Worm (Caenorhabditis elegans): Measurements from ENCODE around the gene T04F3.4.

Gene T04F3.4

ce11 chrV:11779810-11780209 lies 17.0 kb upstream of the T04F3.4 start:
- TF ChIP-seq unc-62 (GFP tag; optimal IDR thresholded peaks at IDR 0.05) (peak; percentile 89), pha-4 (tag; optimal IDR thresholded peaks at IDR 0.05) (no peak)

- TF ChIP-seq jun-1 (tag; optimal IDR thresholded peaks at IDR 0.05), result no peak
- no peak for TF ChIP-seq R02D3.7 (tag; optimal IDR thresholded peaks at IDR 0.05)
- TF ChIP-seq ZK546.5 (tag; optimal IDR thresholded peaks at IDR 0.05), result no peak
- TF ChIP-seq nhr-11 (tag; optimal IDR thresholded peaks at IDR 0.05), result no peak
- no peak for TF ChIP-seq nhr-12 (tag; optimal IDR thresholded peaks at IDR 0.05)
- TF ChIP-seq lin-39 (tag; optimal IDR thresholded peaks at IDR 0.05), result no peak
- TF ChIP-seq nhr-25 (tag; optimal IDR thresholded peaks at IDR 0.05), result peak; percentile 73
- TF ChIP-seq nhr-28 (tag; optimal IDR thresholded peaks at IDR 0.05), result no peak
- TF ChIP-seq aly-2 (tag; optimal IDR thresholded peaks at IDR 0.05), result no peak
- TF ChIP-seq mdl-1 (tag; optimal IDR thresholded peaks at IDR 0.05), result no peak
- TF ChIP-seq nhr-23 (tag; optimal IDR thresholded peaks at IDR 0.05), result peak; percentile 51
- TF ChIP-seq nhr-237 (tag; optimal IDR thresholded peaks at IDR 0.05), result no peak
- no peak for TF ChIP-seq unc-39 (tag; optimal IDR thresholded peaks at IDR 0.05)
- no peak for TF ChIP-seq ztf-11 (tag; optimal IDR thresholded peaks at IDR 0.05)
- no peak for TF ChIP-seq ceh-28 (tag; optimal IDR thresholded peaks at IDR 0.05)
- peak; percentile 95 for TF ChIP-seq elt-1 (tag; optimal IDR thresholded peaks at IDR 0.05)
- no peak for TF ChIP-seq egl-27 (tag; optimal IDR thresholded peaks at IDR 0.05)
- no peak for TF ChIP-seq nhr-67 (tag; optimal IDR thresholded peaks at IDR 0.05)
- no peak for TF ChIP-seq pha-4 (tag; optimal IDR thresholded peaks at IDR 0.05)
- no peak for TF ChIP-seq tbx-2 (tag; optimal IDR thresholded peaks at IDR 0.05)
- TF ChIP-seq eor-1 (tag; optimal IDR thresholded peaks at IDR 0.05), result no peak
- no peak for TF ChIP-seq ceh-16 (tag; optimal IDR thresholded peaks at IDR 0.05)
- no peak for TF ChIP-seq sea-2 (GFP tag; optimal IDR thresholded peaks at IDR 0.05)
- TF ChIP-seq nhr-77 (tag; optimal IDR thresholded peaks at IDR 0.05), result no peak
- TF ChIP-seq nhr-76 (tag; optimal IDR thresholded peaks at IDR 0.05), result no peak
- no peak for TF ChIP-seq lin-15B (tag; optimal IDR thresholded peaks at IDR 0.05)
- no peak for TF ChIP-seq snpc-4 (tag; optimal IDR thresholded peaks at IDR 0.05)
Measured at ce11 chrV:11779310-11779709, 16.5 kb upstream of the T04F3.4 start.

ce11 chrV:11777846-11778245 lies 15.0 kb upstream of the T04F3.4 start:
- peak in 1 of 3 experiments; percentile 42 for TF ChIP-seq elt-3 (tag; optimal IDR thresholded peaks at IDR 0.05)
- no peak for TF ChIP-seq elt-1 (tag; optimal IDR thresholded peaks at IDR 0.05)
- no peak for TF ChIP-seq eor-1 (tag; optimal IDR thresholded peaks at IDR 0.05)
- no peak for TF ChIP-seq nhr-12 (tag; optimal IDR thresholded peaks at IDR 0.05)
- TF ChIP-seq pqm-1 (tag; optimal IDR thresholded peaks at IDR 0.05), result peak; percentile 13
- TF ChIP-seq nfya-1 (tag; optimal IDR thresholded peaks at IDR 0.05; ENCODE audit: insufficient read depth), result peak; percentile 19
- TF ChIP-seq egl-27 (tag; optimal IDR thresholded peaks at IDR 0.05), result no peak
- no peak for TF ChIP-seq jun-1 (tag; optimal IDR thresholded peaks at IDR 0.05)
- no peak for TF ChIP-seq ceh-9 (tag; optimal IDR thresholded peaks at IDR 0.05)
- no peak for TF ChIP-seq nhr-77 (tag; optimal IDR thresholded peaks at IDR 0.05)
- no peak for TF ChIP-seq nhr-25 (tag; optimal IDR thresholded peaks at IDR 0.05)
- TF ChIP-seq elt-2 (tag; optimal IDR thresholded peaks at IDR 0.05), result peak; percentile 62
- TF ChIP-seq ZK546.5 (tag; optimal IDR thresholded peaks at IDR 0.05), result no peak
- peak; percentile 47 for TF ChIP-seq egl-5 (tag; optimal IDR thresholded peaks at IDR 0.05)
- peak; percentile 6 for TF ChIP-seq pha-4 (tag; optimal IDR thresholded peaks at IDR 0.05)
- TF ChIP-seq sea-2 (GFP tag; optimal IDR thresholded peaks at IDR 0.05), result no peak
- TF ChIP-seq lin-15B (tag; optimal IDR thresholded peaks at IDR 0.05), result no peak
- no peak for TF ChIP-seq ceh-82 (tag; optimal IDR thresholded peaks at IDR 0.05)
- TF ChIP-seq nhr-43 (tag; optimal IDR thresholded peaks at IDR 0.05; ENCODE audit: poor library complexity, severe bottlenecking), result no peak
- TF ChIP-seq daf-12 (tag; optimal IDR thresholded peaks at IDR 0.05), result no peak

ce11 chrV:11776538-11776937 lies 13.7 kb upstream of the T04F3.4 start, which contains the start of gene F55A11.6:
F55A11.6 (plus strand) TSS chrV:11776838.
- TF ChIP-seq lin-15B (tag; optimal IDR thresholded peaks at IDR 0.05) (no peak), nhr-28 (tag; optimal IDR thresholded peaks at IDR 0.05) (no peak), elt-3 (tag; optimal IDR thresholded peaks at IDR 0.05) (no peak), daf-12 (tag; optimal IDR thresholded peaks at IDR 0.05) (no peak), sea-2 (GFP tag; optimal IDR thresholded peaks at IDR 0.05) (no peak), egl-5 (tag; optimal IDR thresholded peaks at IDR 0.05) (no peak), nhr-237 (tag; optimal IDR thresholded peaks at IDR 0.05) (no peak), ZK546.5 (tag; optimal IDR thresholded peaks at IDR 0.05) (no peak), nhr-25 (tag; optimal IDR thresholded peaks at IDR 0.05) (no peak), mml-1 (tag; optimal IDR thresholded peaks at IDR 0.05) (no peak), pha-4 (tag; optimal IDR thresholded peaks at IDR 0.05) (no peak), ceh-28 (tag; optimal IDR thresholded peaks at IDR 0.05) (no peak), elt-2 (tag; optimal IDR thresholded peaks at IDR 0.05) (no peak), zag-1 (tag; optimal IDR thresholded peaks at IDR 0.05) (no peak), egl-27 (tag; optimal IDR thresholded peaks at IDR 0.05) (no peak), jun-1 (tag; optimal IDR thresholded peaks at IDR 0.05) (no peak)

All from whole organism, L3 larva.